Worm (Caenorhabditis elegans): Measurements from ENCODE around the gene T24D5.6.

DNA sequence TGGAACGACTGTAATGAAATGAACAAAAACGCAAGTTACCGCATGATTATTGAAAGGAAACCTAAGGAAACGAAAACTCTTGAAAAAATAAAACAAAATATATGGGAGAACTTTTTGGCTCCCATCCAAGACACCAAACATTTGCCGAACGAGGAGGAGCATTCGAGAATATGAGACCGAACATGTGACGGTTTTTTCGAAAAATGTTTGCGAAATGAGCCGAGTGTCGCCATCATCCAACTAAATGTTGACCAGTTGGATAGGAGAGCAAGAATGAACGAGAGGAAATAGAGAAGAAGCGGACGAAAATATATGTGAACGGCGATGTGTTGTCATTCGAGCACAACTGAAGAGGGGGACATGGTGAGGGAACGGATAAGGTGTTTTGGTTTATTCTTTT is 26.6 kb downstream of the T24D5.6 start:
- TF ChIP-seq snpc-4 (tag; optimal IDR thresholded peaks at IDR 0.05) = no peak
- TF ChIP-seq skn-1 (tag; optimal IDR thresholded peaks at IDR 0.05) = no peak
- TF ChIP-seq fos-1 (tag; optimal IDR thresholded peaks at IDR 0.05) = no peak
- TF ChIP-seq pha-4 (tag; optimal IDR thresholded peaks at IDR 0.05) = peak; percentile 93
- TF ChIP-seq mdl-1 (tag; optimal IDR thresholded peaks at IDR 0.05) = no peak
